Worm (Caenorhabditis elegans): Measurements from ENCODE around the gene R04B5.11.

DNA sequence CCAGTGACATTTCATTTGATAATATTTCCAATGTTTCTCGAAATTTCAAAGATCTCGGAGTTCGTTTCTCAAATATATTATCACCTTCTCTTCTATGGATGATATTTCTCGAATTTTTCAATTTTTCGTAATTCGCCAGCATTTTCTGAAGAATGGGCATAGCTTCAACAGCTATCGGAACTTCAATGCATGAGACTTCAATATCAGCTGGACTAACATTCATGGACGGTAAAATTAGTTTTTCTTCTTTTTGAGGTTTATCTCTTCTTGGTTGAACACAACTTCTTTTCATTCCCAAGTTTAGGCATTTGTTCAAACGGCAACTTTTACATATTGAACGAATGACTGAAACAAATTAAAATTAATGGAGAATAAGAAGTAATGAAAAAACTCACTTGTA, 10.1 kb downstream of the R04B5.11 start:
- no peak for TF ChIP-seq W03F9.2 (tag; optimal IDR thresholded peaks at IDR 0.05)
- no peak for TF ChIP-seq him-1 (tag; optimal IDR thresholded peaks at IDR 0.05)

All from whole organism, L4/young adult.